Fruit fly (Drosophila melanogaster) whole organism, prepupa: Measurements from ENCODE around the gene hid.

Experiments used
- CG10631 ChIP-seq: fragments of 200-800 bp; sonication (Bioruptor generic); optimal IDR thresholded peaks from 2 replicates; lab custom pipeline; 2016; ENCODE audit warnings: missing biosample characterization, missing genetic modification characterization
- CG1621 ChIP-seq: fragments of 200-800 bp; sonication (Bioruptor generic); optimal IDR thresholded peaks from 3 replicates; lab custom pipeline; 2018; ENCODE audit warnings: missing biosample characterization, mild to moderate bottlenecking, missing genetic modification characterization
- CG31627 ChIP-seq: fragments of 200-800 bp; sonication (Bioruptor generic); optimal IDR thresholded peaks from 3 replicates; lab custom pipeline; 2016; ENCODE audit warnings: missing biosample characterization, missing genetic modification characterization
- CG34406 ChIP-seq: fragments of 200-800 bp; sonication (Bioruptor generic); optimal IDR thresholded peaks from 3 replicates; lab custom pipeline; 2016; ENCODE audit warnings: missing biosample characterization, missing genetic modification characterization
- Eip78C ChIP-seq: fragments of 200-800 bp; sonication (Bioruptor generic); peaks from one replicate; lab custom pipeline; 2016; ENCODE audit warnings: missing biosample characterization, missing genetic modification characterization
- Eip93F ChIP-seq: fragments of 200-800 bp; sonication (Bioruptor generic); optimal IDR thresholded peaks from 2 replicates; lab custom pipeline; 2016; ENCODE audit warnings: missing biosample characterization, mild to moderate bottlenecking, missing genetic modification characterization
- net ChIP-seq: fragments of 200-800 bp; sonication (Bioruptor generic); optimal IDR thresholded peaks from 3 replicates; lab custom pipeline; 2016; ENCODE audit warnings: missing biosample characterization, missing genetic modification characterization
- spab ChIP-seq: fragments of 200-800 bp; sonication (Bioruptor generic); optimal IDR thresholded peaks from 2 replicates; lab custom pipeline; 2017; ENCODE audit warnings: missing biosample characterization, mild to moderate bottlenecking, missing genetic modification characterization, missing genetic modification reagents
- ss ChIP-seq, 2 experiments: fragments of 200-800 bp; sonication (Bioruptor generic); optimal IDR thresholded peaks; 2 replicates in 1 of 2; 3 replicates in 1 of 2; lab custom pipeline; 2017 to 2018; ENCODE audit warnings: mild to moderate bottlenecking in 2 of 2, missing biosample characterization in 2 of 2, missing genetic modification characterization in 2 of 2, moderate library complexity in 1 of 2

dm6 chr3L:18184762-18185161 lies 679 bp downstream of the hid start:
- no peak for TF ChIP-seq CG1621
- TF ChIP-seq CG31627 (GFP tag; lab: Kevin White, UChicago) = no peak
- TF ChIP-seq net (GFP tag; lab: Kevin White, UChicago) = no peak
- TF ChIP-seq Eip93F (GFP tag; lab: Kevin White, UChicago) = no peak
- TF ChIP-seq spab (GFP tag; lab: Kevin White, UChicago) = no peak
- no peak for TF ChIP-seq Eip78C
- TF ChIP-seq ss (GFP tag; optimal IDR thresholded peaks at IDR 0.05; lab: Kevin White, UChicago) = no peak
- TF ChIP-seq CG34406 = no peak
- TF ChIP-seq CG10631 (GFP tag; lab: Kevin White, UChicago) = no peak
